Fruit fly (Drosophila melanogaster): ENCODE data around the gene Tpi.

dm6 chr3R:30109380-30109779 is 25.0 kb downstream of the Tpi start:
- TF ChIP-seq h (GFP tag; optimal IDR thresholded peaks at IDR 0.05) (no peak), ey (GFP tag; optimal IDR thresholded peaks at IDR 0.05) (no peak), rgr (GFP tag; optimal IDR thresholded peaks at IDR 0.05) (no peak), usp (GFP tag; optimal IDR thresholded peaks at IDR 0.05) (no peak), Hr78 (GFP tag; optimal IDR thresholded peaks at IDR 0.05) (no peak), Hr83 (GFP tag; optimal IDR thresholded peaks at IDR 0.05; ENCODE audit: poor library complexity, severe bottlenecking) (no peak), psq (GFP tag; optimal IDR thresholded peaks at IDR 0.05) (no peak), brk (GFP tag; optimal IDR thresholded peaks at IDR 0.05) (no peak), CG9705 (GFP tag; optimal IDR thresholded peaks at IDR 0.05) (no peak), Vsx2 (GFP tag; optimal IDR thresholded peaks at IDR 0.05; ENCODE audit: partially characterized antibody) (no peak), pan (optimal IDR thresholded peaks at IDR 0.05) (no peak), br (GFP tag; optimal IDR thresholded peaks at IDR 0.05) (no peak), dmrt93B (GFP tag; optimal IDR thresholded peaks at IDR 0.05) (no peak), jim (GFP tag; optimal IDR thresholded peaks at IDR 0.05) (no peak)

All from whole organism, wandering third instar larva.